Worm (Caenorhabditis elegans) whole organism, L3 larva: Measurements from ENCODE around the gene gphr-1.
A peak's percentile ranks its signal among the peaks of the same experiment; 100 is the strongest.

Experiments used
- R02D3.7 ChIP-seq: fragments of 150-350 bp; optimal IDR thresholded peaks from 2 replicates; lab custom pipeline; 2014; ENCODE audit warnings: missing biosample characterization, missing genetic modification characterization
- ZK546.5 ChIP-seq: sonication (generic microtip); optimal IDR thresholded peaks from 2 replicates; lab custom pipeline; 2017; ENCODE audit warnings: missing biosample characterization, missing genetic modification characterization
- aly-2 ChIP-seq: fragments of 150-350 bp; optimal IDR thresholded peaks from 2 replicates; lab custom pipeline; 2014; ENCODE audit warnings: missing biosample characterization, missing genetic modification characterization
- ama-1 ChIP-seq: fragments of 150-350 bp; optimal IDR thresholded peaks from 2 replicates; lab custom pipeline; 2018
- ceh-16 ChIP-seq: sonication (generic microtip); optimal IDR thresholded peaks from 2 replicates; lab custom pipeline; 2017; ENCODE audit warnings: missing biosample characterization, missing genetic modification characterization
- ceh-28 ChIP-seq: fragments of 150-350 bp; optimal IDR thresholded peaks from 2 replicates; lab custom pipeline; 2014; ENCODE audit warnings: missing biosample characterization, missing genetic modification reagents, missing genetic modification characterization
- ceh-82 ChIP-seq: fragments of 150-350 bp; optimal IDR thresholded peaks from 2 replicates; lab custom pipeline; 2014; ENCODE audit warnings: missing biosample characterization, missing genetic modification characterization
- ceh-9 ChIP-seq: sonication (generic microtip); optimal IDR thresholded peaks from 2 replicates; lab custom pipeline; 2018; ENCODE audit warnings: missing biosample characterization, missing genetic modification characterization
- daf-12 ChIP-seq: fragments of 150-350 bp; optimal IDR thresholded peaks from 2 replicates; lab custom pipeline; 2014; ENCODE audit warnings: missing biosample characterization, missing genetic modification reagents, missing genetic modification characterization
- egl-27 ChIP-seq: sonication (generic microtip); optimal IDR thresholded peaks from 4 replicates; lab custom pipeline; 2017; ENCODE audit warnings: missing biosample characterization, missing genetic modification reagents, missing genetic modification characterization
- egl-5 ChIP-seq: fragments of 150-350 bp; optimal IDR thresholded peaks from 2 replicates; lab custom pipeline; 2017; ENCODE audit warnings: missing biosample characterization, missing genetic modification reagents, missing genetic modification characterization, inconsistent platforms
- elt-1 ChIP-seq: fragments of 150-350 bp; optimal IDR thresholded peaks from 2 replicates; lab custom pipeline; 2014; ENCODE audit warnings: missing biosample characterization, missing genetic modification characterization
- elt-2 ChIP-seq: sonication (generic microtip); optimal IDR thresholded peaks from 2 replicates; lab custom pipeline; 2016; ENCODE audit warnings: missing genetic modification reagents, mild to moderate bottlenecking, missing genetic modification characterization, missing compliant biosample characterization
- elt-3 ChIP-seq, 3 experiments: fragments of 150-350 bp in 1 of 3; sonication (generic microtip) in 2 of 3; optimal IDR thresholded peaks; 2 replicates in 2 of 3; 4 replicates in 1 of 3; lab custom pipeline; 2014 to 2017; ENCODE audit warnings: missing biosample characterization in 3 of 3, missing genetic modification characterization in 3 of 3
- eor-1 ChIP-seq, 2 experiments: fragments of 150-350 bp; optimal IDR thresholded peaks; 2 replicates each; lab custom pipeline; 2014 to 2018; ENCODE audit warnings: missing biosample characterization in 2 of 2, missing genetic modification characterization in 2 of 2
- fkh-10 ChIP-seq: sonication (generic microtip); optimal IDR thresholded peaks from 2 replicates; lab custom pipeline; 2017; ENCODE audit warnings: missing biosample characterization, missing genetic modification reagents, missing genetic modification characterization
- fkh-2 ChIP-seq: fragments of 150-350 bp; optimal IDR thresholded peaks from 2 replicates; lab custom pipeline; 2014; ENCODE audit warnings: missing biosample characterization, missing genetic modification reagents, missing genetic modification characterization
- fos-1 ChIP-seq: fragments of 150-350 bp; optimal IDR thresholded peaks from 2 replicates; lab custom pipeline; 2014; ENCODE audit warnings: missing biosample characterization, missing genetic modification characterization
- hmg-11 ChIP-seq: sonication (generic microtip); optimal IDR thresholded peaks from 2 replicates; lab custom pipeline; 2016; ENCODE audit warnings: missing genetic modification characterization, missing compliant biosample characterization
- jun-1 ChIP-seq: fragments of 150-350 bp; optimal IDR thresholded peaks from 2 replicates; lab custom pipeline; 2014; ENCODE audit warnings: missing biosample characterization, missing genetic modification reagents, missing genetic modification characterization
- lin-15B ChIP-seq: fragments of 150-350 bp; optimal IDR thresholded peaks from 2 replicates; lab custom pipeline; 2014; ENCODE audit warnings: missing biosample characterization, missing genetic modification characterization
- lin-39 ChIP-seq: fragments of 150-350 bp; optimal IDR thresholded peaks from 2 replicates; lab custom pipeline; 2018; ENCODE audit warnings: missing biosample characterization, missing genetic modification reagents, missing genetic modification characterization
- lsy-12 ChIP-seq: sonication (generic microtip); optimal IDR thresholded peaks from 2 replicates; lab custom pipeline; 2016; ENCODE audit warnings: mild to moderate bottlenecking, missing genetic modification characterization, missing compliant biosample characterization
- mdl-1 ChIP-seq: fragments of 150-350 bp; optimal IDR thresholded peaks from 2 replicates; lab custom pipeline; 2014; ENCODE audit warnings: missing biosample characterization, missing genetic modification characterization
- mml-1 ChIP-seq: fragments of 150-350 bp; sonication (generic microtip); optimal IDR thresholded peaks from 3 replicates; lab custom pipeline; 2014; ENCODE audit warnings: missing biosample characterization, missing genetic modification characterization
- nfya-1 ChIP-seq: sonication (generic microtip); optimal IDR thresholded peaks from 2 replicates; lab custom pipeline; 2017; ENCODE audit warnings: missing genetic modification characterization, mild to moderate bottlenecking, missing compliant biosample characterization, antibody characterized with exemption, moderate library complexity; ENCODE audit not compliant: insufficient read depth
- nhr-11 ChIP-seq: fragments of 150-350 bp; optimal IDR thresholded peaks from 2 replicates; lab custom pipeline; 2014; ENCODE audit warnings: missing biosample characterization, missing genetic modification characterization
- nhr-12 ChIP-seq: fragments of 150-350 bp; optimal IDR thresholded peaks from 2 replicates; lab custom pipeline; 2014; ENCODE audit warnings: missing biosample characterization, missing genetic modification characterization
- nhr-23 ChIP-seq: fragments of 150-350 bp; optimal IDR thresholded peaks from 2 replicates; lab custom pipeline; 2014; ENCODE audit warnings: missing biosample characterization, missing genetic modification reagents, missing genetic modification characterization
- nhr-237 ChIP-seq: fragments of 150-350 bp; optimal IDR thresholded peaks from 2 replicates; lab custom pipeline; 2014; ENCODE audit warnings: missing biosample characterization, missing genetic modification characterization
- nhr-25 ChIP-seq: sonication (generic microtip); optimal IDR thresholded peaks from 2 replicates; lab custom pipeline; 2017; ENCODE audit warnings: missing biosample characterization, missing genetic modification characterization
- nhr-28 ChIP-seq: fragments of 150-350 bp; optimal IDR thresholded peaks from 2 replicates; lab custom pipeline; 2014; ENCODE audit warnings: missing biosample characterization, missing genetic modification characterization
- nhr-43 ChIP-seq: sonication (generic microtip); optimal IDR thresholded peaks from 2 replicates; lab custom pipeline; 2016; ENCODE audit warnings: mild to moderate bottlenecking, missing genetic modification characterization, missing compliant biosample characterization; ENCODE audit not compliant: poor library complexity, severe bottlenecking
- nhr-67 ChIP-seq: fragments of 150-350 bp; optimal IDR thresholded peaks from 2 replicates; lab custom pipeline; 2014; ENCODE audit warnings: missing biosample characterization, missing genetic modification characterization
- nhr-76 ChIP-seq: fragments of 150-350 bp; sonication (generic microtip); optimal IDR thresholded peaks from 5 replicates; lab custom pipeline; 2014; ENCODE audit warnings: missing biosample characterization, missing genetic modification characterization
- nhr-77 ChIP-seq: fragments of 150-350 bp; optimal IDR thresholded peaks from 2 replicates; lab custom pipeline; 2014; ENCODE audit warnings: missing biosample characterization, missing genetic modification characterization
- pha-4 ChIP-seq: fragments of 150-350 bp; optimal IDR thresholded peaks from 2 replicates; lab custom pipeline; 2014; ENCODE audit warnings: missing biosample characterization, missing genetic modification reagents, missing genetic modification characterization
- pqm-1 ChIP-seq: fragments of 150-350 bp; optimal IDR thresholded peaks from 2 replicates; lab custom pipeline; 2017; ENCODE audit warnings: missing biosample characterization, missing genetic modification characterization, inconsistent platforms
- sea-2 ChIP-seq: fragments of 150-350 bp; sonication (generic microtip); optimal IDR thresholded peaks from 4 replicates; lab custom pipeline; 2014; ENCODE audit warnings: missing biosample characterization, missing genetic modification reagents, missing genetic modification characterization
- skn-1 ChIP-seq: fragments of 150-350 bp; optimal IDR thresholded peaks from 2 replicates; lab custom pipeline; 2014; ENCODE audit warnings: missing biosample characterization, missing genetic modification characterization
- snpc-4 ChIP-seq: fragments of 150-350 bp; optimal IDR thresholded peaks from 2 replicates; lab custom pipeline; 2014; ENCODE audit warnings: missing biosample characterization, missing genetic modification characterization
- tbx-2 ChIP-seq: sonication (generic microtip); optimal IDR thresholded peaks from 2 replicates; lab custom pipeline; 2016; ENCODE audit warnings: mild to moderate bottlenecking, missing genetic modification characterization, missing compliant biosample characterization
- unc-39 ChIP-seq: sonication (generic microtip); optimal IDR thresholded peaks from 4 replicates; lab custom pipeline; 2017; ENCODE audit warnings: missing biosample characterization, missing genetic modification characterization
- unc-62 ChIP-seq: fragments of 150-350 bp; sonication (generic microtip); optimal IDR thresholded peaks from 4 replicates; lab custom pipeline; 2014; ENCODE audit warnings: missing biosample characterization, missing genetic modification reagents, missing genetic modification characterization
- zag-1 ChIP-seq: fragments of 150-350 bp; optimal IDR thresholded peaks from 2 replicates; lab custom pipeline; 2014; ENCODE audit warnings: missing biosample characterization, missing genetic modification characterization
- ztf-11 ChIP-seq: fragments of 150-350 bp; optimal IDR thresholded peaks from 2 replicates; lab custom pipeline; 2014; ENCODE audit warnings: missing biosample characterization, missing genetic modification characterization
- ztf-4 ChIP-seq: fragments of 150-350 bp; optimal IDR thresholded peaks from 2 replicates; lab custom pipeline; 2014; ENCODE audit warnings: missing biosample characterization, missing genetic modification characterization

The gphr-1 gene

DNA sequence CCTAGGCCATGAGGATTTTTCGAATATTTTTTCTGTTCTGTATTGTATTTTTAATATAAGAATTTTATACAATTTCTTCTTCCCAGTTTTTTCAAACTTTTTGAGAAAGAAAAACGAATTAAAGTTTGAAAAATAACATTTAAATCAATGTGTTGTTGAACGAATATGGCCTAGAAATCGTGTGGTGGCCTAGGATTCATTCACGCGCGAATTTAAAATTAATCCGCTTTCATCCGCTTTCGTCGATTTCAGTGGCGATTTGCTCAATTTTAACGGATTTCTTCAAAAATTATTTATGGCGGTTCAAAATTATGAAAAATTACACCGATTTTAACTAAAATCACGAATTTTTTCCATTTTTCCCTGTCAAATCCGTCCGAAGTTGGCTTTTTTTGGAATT lies 28.5 kb downstream of the gphr-1 start:
- TF ChIP-seq fos-1 (tag; lab: Kevin White, UChicago) = no peak
- TF ChIP-seq hmg-11 (tag; lab: Kevin White, UChicago) = no peak
- no peak for TF ChIP-seq skn-1
- no peak for TF ChIP-seq jun-1 (tag; lab: Kevin White, UChicago)
- TF ChIP-seq egl-27 (tag; lab: Kevin White, UChicago) = no peak
- no peak for TF ChIP-seq nhr-11 (tag; lab: Kevin White, UChicago)
- no peak for TF ChIP-seq nhr-28 (tag; lab: Kevin White, UChicago)
- TF ChIP-seq ceh-28 = no peak
- TF ChIP-seq tbx-2 = no peak
- TF ChIP-seq lsy-12 (tag; lab: Kevin White, UChicago) = no peak
- TF ChIP-seq elt-3 (tag; optimal IDR thresholded peaks at IDR 0.05; lab: Kevin White, UChicago) = no peak
- TF ChIP-seq aly-2 = no peak
- no peak for TF ChIP-seq fkh-2 (tag; lab: Kevin White, UChicago)
- TF ChIP-seq ama-1 (lab: Kevin White, UChicago) = no peak
- no peak for TF ChIP-seq daf-12 (tag; lab: Kevin White, UChicago)
- TF ChIP-seq ceh-16 = no peak

DNA sequence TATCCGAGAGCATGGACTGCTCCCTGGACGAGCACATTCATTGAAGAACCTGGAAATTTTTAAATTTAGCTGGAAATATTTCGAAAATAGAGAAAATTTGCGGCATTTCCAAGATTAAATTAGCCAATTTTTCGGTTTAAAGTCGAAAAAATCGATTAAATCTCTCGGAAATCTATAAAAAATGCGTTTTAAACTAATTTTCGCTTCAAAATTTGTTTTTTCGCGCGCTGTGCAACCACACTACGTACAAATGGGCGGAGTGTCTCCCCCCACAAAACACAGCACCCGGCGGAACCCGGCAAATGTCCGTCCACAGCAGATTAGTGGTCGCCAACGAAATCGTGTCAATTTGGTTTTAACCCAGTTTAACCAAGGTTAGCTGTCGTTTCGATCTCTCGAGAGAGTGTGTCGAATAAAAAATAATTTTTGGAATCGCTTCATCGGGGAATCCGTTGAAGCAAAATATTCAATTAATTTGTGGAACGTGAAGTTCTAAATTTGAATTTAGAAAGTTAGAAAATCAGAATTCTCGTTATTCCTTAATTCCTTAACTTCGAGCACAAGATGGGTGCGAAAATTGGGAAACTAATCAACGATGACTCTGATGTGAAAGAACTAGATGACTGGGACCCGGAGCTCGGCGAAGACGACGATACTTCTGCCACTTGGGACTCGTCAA lies 31.4 kb downstream of the gphr-1 start, which contains the start of the genes tim-1 and Y75B8A.23:
Gene tim-1 (minus strand): TSS at position 51 of the 679 bp plus-strand sequence.
Gene Y75B8A.23 (plus strand): TSS at position 547 of the 679 bp plus-strand sequence.
- TF ChIP-seq fkh-10 (peak; percentile 56), nhr-237 (tag; lab: Kevin White, UChicago) (no peak), nhr-25 (tag; lab: Kevin White, UChicago) (peak; percentile 94), nhr-76 (tag; lab: Kevin White, UChicago) (peak; percentile 67), ceh-16 (peak; percentile 70), egl-27 (tag; lab: Kevin White, UChicago) (peak; percentile 55), elt-1 (tag; lab: Kevin White, UChicago) (peak; percentile 26), ztf-4 (tag; lab: Kevin White, UChicago) (peak; percentile 51), elt-2 (tag; lab: Kevin White, UChicago) (peak; percentile 78), nfya-1 (tag; lab: Kevin White, UChicago) (peak; percentile 98), skn-1 (peak; percentile 90), nhr-11 (tag; lab: Kevin White, UChicago) (peak; percentile 36), nhr-23 (tag; lab: Kevin White, UChicago) (peak; percentile 98), unc-62 (GFP tag; lab: Kevin White, UChicago) (peak; percentile 75), sea-2 (no peak), jun-1 (tag; lab: Kevin White, UChicago) (peak; percentile 94), snpc-4 (peak; percentile 100), fkh-2 (tag; lab: Kevin White, UChicago) (peak; percentile 2), ZK546.5 (tag; lab: Kevin White, UChicago) (no peak), fos-1 (tag; lab: Kevin White, UChicago) (peak; percentile 41), pqm-1 (peak; percentile 88), ceh-9 (no peak), pha-4 (tag; lab: Kevin White, UChicago) (peak; percentile 94), zag-1 (no peak), nhr-67 (no peak), R02D3.7 (tag; lab: Kevin White, UChicago) (peak; percentile 85), nhr-43 (tag; lab: Kevin White, UChicago) (peak; percentile 92), ztf-11 (tag; lab: Kevin White, UChicago) (no peak), lsy-12 (tag; lab: Kevin White, UChicago) (peak; percentile 90), elt-3 (tag; optimal IDR thresholded peaks at IDR 0.05; lab: Kevin White, UChicago) (peak in 2 of 3 experiments; percentile 31 to 82), egl-5 (tag; lab: Kevin White, UChicago) (peak; percentile 82), nhr-12 (tag; lab: Kevin White, UChicago) (no peak), hmg-11 (tag; lab: Kevin White, UChicago) (peak; percentile 89), eor-1 (tag; optimal IDR thresholded peaks at IDR 0.05; lab: Kevin White, UChicago) (peak in 1 of 2 experiments; percentile 58), aly-2 (peak; percentile 85), lin-39 (peak; percentile 96), nhr-28 (tag; lab: Kevin White, UChicago) (peak; percentile 63), nhr-77 (tag; lab: Kevin White, UChicago) (peak; percentile 70), lin-15B (tag; lab: Kevin White, UChicago) (peak; percentile 94), mdl-1 (peak; percentile 29), unc-39 (peak; percentile 60), ceh-82 (peak; percentile 84), ama-1 (lab: Kevin White, UChicago) (peak; percentile 99), tbx-2 (peak; percentile 74), ceh-28 (peak; percentile 75), mml-1 (tag; lab: Kevin White, UChicago) (no peak), daf-12 (tag; lab: Kevin White, UChicago) (peak; percentile 46)
